Worm (Caenorhabditis elegans) whole organism, mixed stage, embryonic: ENCODE measurements around the gene F26D2.3.

Experiments used
- M03D4.4 ChIP-seq: sonication (generic microtip); optimal IDR thresholded peaks from 2 replicates; lab custom pipeline; 2017; ENCODE audit warnings: mild to moderate bottlenecking, missing genetic modification characterization, missing compliant biosample characterization
- blmp-1 ChIP-seq: fragments of 150-350 bp; optimal IDR thresholded peaks from 2 replicates; lab custom pipeline; 2014; ENCODE audit warnings: missing biosample characterization, missing genetic modification characterization
- ceh-43 ChIP-seq: fragments of 200-800 bp; sonication (Bioruptor generic); optimal IDR thresholded peaks from 2 replicates; lab custom pipeline; 2018; ENCODE audit warnings: mild to moderate bottlenecking, missing genetic modification characterization, moderate library complexity, missing compliant biosample characterization
- ceh-83 ChIP-seq: fragments of 200-800 bp; sonication (Bioruptor generic); optimal IDR thresholded peaks from 2 replicates; lab custom pipeline; 2018; ENCODE audit warnings: mild to moderate bottlenecking, missing genetic modification characterization, missing compliant biosample characterization
- ces-1 ChIP-seq: fragments of 150-350 bp; optimal IDR thresholded peaks from 2 replicates; lab custom pipeline; 2014; ENCODE audit warnings: missing biosample characterization, missing genetic modification reagents, missing genetic modification characterization
- cnd-1 ChIP-seq: fragments of 200-800 bp; sonication (Bioruptor generic); optimal IDR thresholded peaks from 2 replicates; lab custom pipeline; 2018; ENCODE audit warnings: mild to moderate bottlenecking, missing genetic modification characterization, missing compliant biosample characterization
- drap-1 ChIP-seq: fragments of 200-800 bp; sonication (Bioruptor generic); optimal IDR thresholded peaks from 3 replicates; lab custom pipeline; 2018; ENCODE audit warnings: mild to moderate bottlenecking, missing genetic modification characterization, missing compliant biosample characterization
- elt-1 ChIP-seq: sonication (generic microtip); optimal IDR thresholded peaks from 2 replicates; lab custom pipeline; 2017; ENCODE audit warnings: missing genetic modification characterization, mild to moderate bottlenecking, missing compliant biosample characterization, antibody characterized with exemption, moderate library complexity, borderline replicate concordance; ENCODE audit not compliant: insufficient read depth
- elt-3 ChIP-seq: fragments of 150-350 bp; optimal IDR thresholded peaks from 2 replicates; lab custom pipeline; 2014; ENCODE audit warnings: missing biosample characterization, missing genetic modification characterization
- flh-1 ChIP-seq: fragments of 200-800 bp; sonication (Bioruptor generic); optimal IDR thresholded peaks from 2 replicates; lab custom pipeline; 2018; ENCODE audit warnings: mild to moderate bottlenecking, missing genetic modification characterization, moderate library complexity, missing compliant biosample characterization
- hlh-1 ChIP-seq: fragments of 150-350 bp; optimal IDR thresholded peaks from 2 replicates; lab custom pipeline; 2014; ENCODE audit warnings: missing biosample characterization, missing genetic modification reagents, missing genetic modification characterization
- lsy-2 ChIP-seq: fragments of 150-350 bp; optimal IDR thresholded peaks from 2 replicates; lab custom pipeline; 2014; ENCODE audit warnings: missing biosample characterization, missing genetic modification characterization
- mab-5 ChIP-seq: fragments of 150-350 bp; optimal IDR thresholded peaks from 2 replicates; lab custom pipeline; 2014; ENCODE audit warnings: missing biosample characterization, missing genetic modification characterization
- mep-1 ChIP-seq: fragments of 150-350 bp; optimal IDR thresholded peaks from 2 replicates; lab custom pipeline; 2017; ENCODE audit warnings: missing biosample characterization, missing genetic modification reagents, missing genetic modification characterization, inconsistent platforms
- mls-2 ChIP-seq: sonication (generic microtip); optimal IDR thresholded peaks from 2 replicates; lab custom pipeline; 2016; ENCODE audit warnings: mild to moderate bottlenecking, missing genetic modification characterization, moderate library complexity, missing compliant biosample characterization
- nhr-12 ChIP-seq: fragments of 150-350 bp; optimal IDR thresholded peaks from 2 replicates; lab custom pipeline; 2014; ENCODE audit warnings: missing biosample characterization, missing genetic modification characterization
- nhr-2 ChIP-seq: fragments of 150-350 bp; optimal IDR thresholded peaks from 2 replicates; lab custom pipeline; 2014; ENCODE audit warnings: missing biosample characterization, missing genetic modification characterization
- nhr-237 ChIP-seq: fragments of 150-350 bp; optimal IDR thresholded peaks from 2 replicates; lab custom pipeline; 2014; ENCODE audit warnings: missing biosample characterization, missing genetic modification characterization
- nhr-76 ChIP-seq: sonication (generic microtip); optimal IDR thresholded peaks from 2 replicates; lab custom pipeline; 2017; ENCODE audit warnings: missing biosample characterization, missing genetic modification characterization
- pha-4 ChIP-seq: fragments of 150-350 bp; optimal IDR thresholded peaks from 2 replicates; lab custom pipeline; 2018; ENCODE audit warnings: missing biosample characterization, missing genetic modification reagents, missing genetic modification characterization
- sem-2 ChIP-seq: fragments of 200-800 bp; sonication (Bioruptor generic); optimal IDR thresholded peaks from 2 replicates; lab custom pipeline; 2018; ENCODE audit warnings: mild to moderate bottlenecking, missing genetic modification characterization, missing compliant biosample characterization
- snpc-4 ChIP-seq: fragments of 150-350 bp; optimal IDR thresholded peaks from 2 replicates; lab custom pipeline; 2014; ENCODE audit warnings: missing biosample characterization, missing genetic modification characterization
- sptf-1 ChIP-seq: sonication (generic microtip); optimal IDR thresholded peaks from 2 replicates; lab custom pipeline; 2017; ENCODE audit warnings: mild to moderate bottlenecking, missing genetic modification characterization, moderate library complexity, missing compliant biosample characterization
- tbx-8 ChIP-seq: fragments of 200-800 bp; sonication (Bioruptor generic); optimal IDR thresholded peaks from 2 replicates; lab custom pipeline; 2018; ENCODE audit warnings: mild to moderate bottlenecking, missing genetic modification characterization, moderate library complexity, missing compliant biosample characterization
- unc-120 ChIP-seq: sonication (generic microtip); optimal IDR thresholded peaks from 2 replicates; lab custom pipeline; 2017; ENCODE audit warnings: missing genetic modification characterization, missing compliant biosample characterization; ENCODE audit not compliant: poor library complexity, severe bottlenecking
- unc-39 ChIP-seq: fragments of 150-350 bp; optimal IDR thresholded peaks from 2 replicates; lab custom pipeline; 2014; ENCODE audit warnings: missing biosample characterization, missing genetic modification characterization
- unc-62 ChIP-seq: fragments of 150-350 bp; optimal IDR thresholded peaks from 2 replicates; lab custom pipeline; 2014; ENCODE audit warnings: missing biosample characterization, missing genetic modification reagents, missing genetic modification characterization
- zip-8 ChIP-seq: fragments of 150-350 bp; optimal IDR thresholded peaks from 2 replicates; lab custom pipeline; 2014; ENCODE audit warnings: missing biosample characterization, missing genetic modification characterization
- ztf-11 ChIP-seq: fragments of 150-350 bp; optimal IDR thresholded peaks from 2 replicates; lab custom pipeline; 2014; ENCODE audit warnings: missing biosample characterization, missing genetic modification characterization

Gene F26D2.3

ce11 chrV:16393728-16394127, 14.0 kb upstream of the F26D2.3 start, which contains the start of gene srd-63:
Gene srd-63 (minus strand): TSS chrV:16393828.
- no peak for TF ChIP-seq unc-120 (tag; lab: Kevin White, UChicago)
- TF ChIP-seq snpc-4, result no peak
- no peak for TF ChIP-seq mls-2 (tag; lab: Kevin White, UChicago)
- TF ChIP-seq ces-1 (GFP tag; lab: Kevin White, UChicago), result no peak
- TF ChIP-seq M03D4.4, result no peak
- no peak for TF ChIP-seq cnd-1 (tag; lab: Kevin White, UChicago)
- no peak for TF ChIP-seq nhr-76 (tag; lab: Kevin White, UChicago)
- TF ChIP-seq sptf-1 (tag; lab: Kevin White, UChicago), result no peak
- no peak for TF ChIP-seq sem-2 (GFP tag; lab: Kevin White, UChicago)
- TF ChIP-seq tbx-8 (GFP tag; lab: Kevin White, UChicago), result no peak
- TF ChIP-seq unc-39 (tag; lab: Kevin White, UChicago), result no peak
- no peak for TF ChIP-seq hlh-1 (tag; lab: Kevin White, UChicago)
- TF ChIP-seq, all 35 proteins: peak for 0

- no peak for TF ChIP-seq sem-2 (GFP tag; lab: Kevin White, UChicago)
- no peak for TF ChIP-seq nhr-2 (tag; lab: Kevin White, UChicago)
- TF ChIP-seq lsy-2 (tag; lab: Kevin White, UChicago), result no peak
- TF ChIP-seq unc-39 (tag; lab: Kevin White, UChicago), result no peak
- no peak for TF ChIP-seq blmp-1 (tag; lab: Kevin White, UChicago)
- TF ChIP-seq nhr-12 (tag; lab: Kevin White, UChicago), result no peak
- no peak for TF ChIP-seq flh-1 (GFP tag; lab: Kevin White, UChicago)
- no peak for TF ChIP-seq ceh-43 (GFP tag; lab: Kevin White, UChicago)
- TF ChIP-seq hlh-1 (tag; lab: Kevin White, UChicago), result no peak
- TF ChIP-seq pha-4 (tag; lab: Kevin White, UChicago), result no peak
These were observed 12.6 kb upstream of the F26D2.3 start, which contains the start of gene F13A7.11 for ce11 chrV:16395131-16395530. Gene F13A7.11 (minus strand): TSS chrV:16395304.

- TF ChIP-seq ztf-11, result no peak
- TF ChIP-seq elt-3, result no peak
- no peak for TF ChIP-seq blmp-1 (tag; lab: Kevin White, UChicago)
- TF ChIP-seq nhr-2 (tag; lab: Kevin White, UChicago), result no peak
- TF ChIP-seq hlh-1 (tag; lab: Kevin White, UChicago), result no peak
- TF ChIP-seq ceh-83 (GFP tag; lab: Kevin White, UChicago), result no peak
- no peak for TF ChIP-seq lsy-2 (tag; lab: Kevin White, UChicago)
- TF ChIP-seq mls-2 (tag; lab: Kevin White, UChicago), result no peak
- no peak for TF ChIP-seq elt-1 (tag; lab: Kevin White, UChicago)
- no peak for TF ChIP-seq nhr-237 (tag; lab: Kevin White, UChicago)
- TF ChIP-seq nhr-76 (tag; lab: Kevin White, UChicago), result no peak
- TF ChIP-seq drap-1 (GFP tag; lab: Kevin White, UChicago), result no peak
- no peak for TF ChIP-seq ceh-43 (GFP tag; lab: Kevin White, UChicago)
- no peak for TF ChIP-seq unc-120 (tag; lab: Kevin White, UChicago)
- no peak for TF ChIP-seq tbx-8 (GFP tag; lab: Kevin White, UChicago)
These were observed 12.0 kb upstream of the F26D2.3 start, which contains the start of gene F13A7.12 for ce11 chrV:16395739-16396138. Gene F13A7.12 (plus strand): TSS chrV:16396039.

DNA sequence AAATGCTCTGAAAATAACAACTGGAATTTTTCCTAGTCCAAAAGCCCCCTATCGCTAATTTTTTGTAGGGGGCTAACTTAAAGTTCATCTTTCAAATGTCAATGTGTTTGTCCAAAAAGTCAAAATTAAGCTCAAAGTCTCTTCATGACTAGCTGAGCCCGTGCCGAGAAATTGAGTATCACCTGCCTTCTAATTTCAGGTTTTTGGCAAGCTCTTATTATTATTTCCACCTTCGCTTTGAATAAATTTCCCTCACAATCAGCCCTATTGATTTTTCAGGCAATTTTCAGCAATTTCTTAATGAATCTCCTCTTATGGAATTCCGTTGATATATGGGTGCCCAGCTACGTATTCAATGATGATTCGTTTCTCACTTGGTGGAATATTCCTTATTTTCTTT, 8.4 kb upstream of the F26D2.3 start, which contains the start of gene sre-36:
Gene sre-36, plus strand, starts transcription at position 301 of the 400 bp plus-strand sequence.
- TF ChIP-seq cnd-1 (tag; lab: Kevin White, UChicago) (no peak), elt-3 (no peak), mls-2 (tag; lab: Kevin White, UChicago) (no peak), nhr-2 (tag; lab: Kevin White, UChicago) (no peak), mab-5 (tag; lab: Kevin White, UChicago) (no peak), M03D4.4 (no peak), ztf-11 (no peak), pha-4 (tag; lab: Kevin White, UChicago) (no peak), nhr-76 (tag; lab: Kevin White, UChicago) (no peak), hlh-1 (tag; lab: Kevin White, UChicago) (no peak), lsy-2 (tag; lab: Kevin White, UChicago) (no peak), mep-1 (tag; lab: Kevin White, UChicago) (no peak), elt-1 (tag; lab: Kevin White, UChicago) (no peak), drap-1 (GFP tag; lab: Kevin White, UChicago) (no peak), blmp-1 (tag; lab: Kevin White, UChicago) (no peak), ceh-83 (GFP tag; lab: Kevin White, UChicago) (no peak), unc-62 (GFP tag; lab: Kevin White, UChicago) (no peak), flh-1 (GFP tag; lab: Kevin White, UChicago) (no peak), zip-8 (tag; lab: Kevin White, UChicago) (no peak)
